Worm (Caenorhabditis elegans) whole organism, L4 larva: ENCODE data around the gene ttr-17.

Source experiments
- F26F4.8 ChIP-seq: fragments of 200-800 bp; sonication (Bioruptor generic); conservative IDR thresholded peaks from 2 replicates; pipeline ENCODE4 v1.3.6; 2022; ENCODE audit warnings: missing genetic modification characterization, missing compliant biosample characterization
- F37D6.2 ChIP-seq: sonication (generic microtip); optimal IDR thresholded peaks from 2 replicates; lab custom pipeline; 2016; ENCODE audit warnings: mild to moderate bottlenecking, missing genetic modification characterization, missing compliant biosample characterization
- T26A8.4 ChIP-seq: fragments of 200-800 bp; sonication (Bioruptor generic); IDR thresholded peaks from 2 replicates; pipeline ENCODE4 v1.3.6; 2022; ENCODE audit warnings: missing genetic modification characterization, missing compliant biosample characterization
- Y5F2A.4 ChIP-seq: fragments of 200-800 bp; sonication (Bioruptor generic); optimal IDR thresholded peaks from 2 replicates; lab custom pipeline; 2018; ENCODE audit warnings: mild to moderate bottlenecking, missing genetic modification characterization, missing compliant biosample characterization
- ZK337.2 ChIP-seq: fragments of 200-800 bp; sonication (Bioruptor generic); IDR thresholded peaks from 2 replicates; pipeline ENCODE4 v1.3.6; 2022; ENCODE audit warnings: missing genetic modification reagents, missing genetic modification characterization, missing compliant biosample characterization
- aha-1 ChIP-seq: fragments of 150-350 bp; peaks from one replicate; lab custom pipeline; 2014; ENCODE audit warnings: missing biosample characterization, missing genetic modification characterization
- aly-2 ChIP-seq: sonication (generic microtip); optimal IDR thresholded peaks from 2 replicates; lab custom pipeline; 2018; ENCODE audit warnings: missing biosample characterization, missing genetic modification characterization
- ama-1 ChIP-seq: fragments of 150-350 bp; optimal IDR thresholded peaks from 2 replicates; lab custom pipeline; 2014; ENCODE audit warnings: inconsistent platforms, mixed read lengths
- ceh-32 ChIP-seq: sonication (generic microtip); optimal IDR thresholded peaks from 2 replicates; lab custom pipeline; 2016; ENCODE audit warnings: mild to moderate bottlenecking, missing genetic modification characterization, missing compliant biosample characterization; ENCODE audit not compliant: poor library complexity
- ctbp-1 ChIP-seq: fragments of 200-800 bp; sonication (Bioruptor generic); IDR thresholded peaks from 2 replicates; pipeline ENCODE4 v1.3.6; 2022; ENCODE audit warnings: missing genetic modification reagents, missing genetic modification characterization, missing compliant biosample characterization
- daf-12 ChIP-seq: fragments of 150-350 bp; optimal IDR thresholded peaks from 2 replicates; lab custom pipeline; 2014; ENCODE audit warnings: missing biosample characterization, missing genetic modification reagents, missing genetic modification characterization
- daf-19 ChIP-seq: fragments of 200-800 bp; sonication (Bioruptor generic); conservative IDR thresholded peaks from 2 replicates; pipeline ENCODE4 v1.3.6; 2022; ENCODE audit warnings: missing genetic modification characterization, missing compliant biosample characterization
- duxl-1 ChIP-seq: sonication (generic microtip); optimal IDR thresholded peaks from 2 replicates; lab custom pipeline; 2016; ENCODE audit warnings: mild to moderate bottlenecking, missing genetic modification characterization, moderate library complexity, missing compliant biosample characterization; ENCODE audit not compliant: poor library complexity
- egl-43 ChIP-seq: fragments of 200-800 bp; sonication (Bioruptor generic); IDR thresholded peaks from 2 replicates; pipeline ENCODE4 v1.3.6; 2022; ENCODE audit warnings: missing genetic modification reagents, missing genetic modification characterization, missing compliant biosample characterization
- fkh-10 ChIP-seq: fragments of 150-350 bp; optimal IDR thresholded peaks from 2 replicates; lab custom pipeline; 2014; ENCODE audit warnings: missing biosample characterization, missing genetic modification reagents, missing genetic modification characterization
- hif-1 ChIP-seq, 2 experiments: sonication (generic microtip); optimal IDR thresholded peaks; 2 replicates each; lab custom pipeline; 2016 to 2017; ENCODE audit warnings: missing compliant biosample characterization in 2 of 2, missing genetic modification characterization in 2 of 2, missing genetic modification reagents in 2 of 2, missing genotype in 2 of 2, mild to moderate bottlenecking in 1 of 2
- hlh-11 ChIP-seq: fragments of 200-800 bp; sonication (Bioruptor generic); optimal IDR thresholded peaks from 2 replicates; lab custom pipeline; 2018; ENCODE audit warnings: mild to moderate bottlenecking, missing genetic modification characterization, missing compliant biosample characterization
- hmg-1.1 ChIP-seq: fragments of 200-800 bp; sonication (Bioruptor generic); IDR thresholded peaks from 2 replicates; pipeline ENCODE4 v1.3.6; 2022; ENCODE audit warnings: missing genetic modification reagents, missing genetic modification characterization, missing compliant biosample characterization
- jun-1 ChIP-seq: fragments of 150-350 bp; optimal IDR thresholded peaks from 2 replicates; lab custom pipeline; 2014; ENCODE audit warnings: missing biosample characterization, missing genetic modification reagents, missing genetic modification characterization
- lin-13 ChIP-seq: fragments of 150-350 bp; optimal IDR thresholded peaks from 2 replicates; lab custom pipeline; 2014; ENCODE audit warnings: missing biosample characterization, missing genetic modification reagents, missing genetic modification characterization
- lin-29 ChIP-seq: fragments of 200-800 bp; sonication (Bioruptor generic); IDR thresholded peaks from 2 replicates; pipeline ENCODE4 v1.3.6; 2022; ENCODE audit warnings: missing genetic modification reagents, missing genetic modification characterization, missing compliant biosample characterization
- lin-38 ChIP-seq: fragments of 200-800 bp; sonication (Bioruptor generic); IDR thresholded peaks from 2 replicates; pipeline ENCODE4 v1.3.6; 2022; ENCODE audit warnings: missing genetic modification reagents, missing genetic modification characterization, missing compliant biosample characterization
- lsy-2 ChIP-seq, 2 experiments: fragments of 150-350 bp in 1 of 2; sonication (generic microtip) in 1 of 2; optimal IDR thresholded peaks; 2 replicates each; lab custom pipeline; 2014 to 2017; ENCODE audit warnings: missing biosample characterization in 2 of 2, missing genetic modification characterization in 2 of 2
- mdl-1 ChIP-seq, 2 experiments: fragments of 150-350 bp in 1 of 2; sonication (generic microtip) in 1 of 2; optimal IDR thresholded peaks; 2 replicates each; lab custom pipeline; 2014 to 2017; ENCODE audit warnings: missing biosample characterization in 2 of 2, missing genetic modification characterization in 2 of 2
- mdt-29 ChIP-seq: fragments of 200-800 bp; sonication (Bioruptor generic); IDR thresholded peaks from 2 replicates; pipeline ENCODE4 v1.3.6; 2022; ENCODE audit warnings: missing genetic modification reagents, missing genetic modification characterization, missing compliant biosample characterization
- mep-1 ChIP-seq: fragments of 150-350 bp; sonication (generic microtip); optimal IDR thresholded peaks from 3 replicates; lab custom pipeline; 2014; ENCODE audit warnings: missing biosample characterization, missing genetic modification characterization
- mes-2 ChIP-seq: sonication (generic microtip); optimal IDR thresholded peaks from 2 replicates; lab custom pipeline; 2016; ENCODE audit warnings: missing genotype, mild to moderate bottlenecking, missing genetic modification characterization, missing compliant biosample characterization; ENCODE audit not compliant: poor library complexity, severe bottlenecking
- mxl-2 ChIP-seq: fragments of 200-800 bp; sonication (Bioruptor generic); conservative IDR thresholded peaks from 2 replicates; pipeline ENCODE4 v1.3.6; 2022; ENCODE audit warnings: missing genetic modification reagents, missing genetic modification characterization, missing compliant biosample characterization
- mxl-3 ChIP-seq: fragments of 200-800 bp; sonication (Bioruptor generic); optimal IDR thresholded peaks from 2 replicates; lab custom pipeline; 2018; ENCODE audit warnings: mild to moderate bottlenecking, missing genetic modification characterization, missing compliant biosample characterization
- nhr-11 ChIP-seq: fragments of 150-350 bp; optimal IDR thresholded peaks from 2 replicates; lab custom pipeline; 2014; ENCODE audit warnings: missing biosample characterization, missing genetic modification characterization
- nhr-111 ChIP-seq: fragments of 200-800 bp; sonication (Bioruptor generic); optimal IDR thresholded peaks from 2 replicates; lab custom pipeline; 2018; ENCODE audit warnings: mild to moderate bottlenecking, missing genetic modification characterization, missing compliant biosample characterization
- nhr-25 ChIP-seq: sonication (generic microtip); optimal IDR thresholded peaks from 2 replicates; lab custom pipeline; 2017; ENCODE audit warnings: missing genetic modification characterization, mild to moderate bottlenecking, missing compliant biosample characterization, antibody characterized with exemption, moderate library complexity, borderline replicate concordance; ENCODE audit not compliant: insufficient read depth
- nhr-28 ChIP-seq: fragments of 150-350 bp; optimal IDR thresholded peaks from 2 replicates; lab custom pipeline; 2014; ENCODE audit warnings: missing biosample characterization, missing genetic modification characterization
- nhr-41 ChIP-seq: fragments of 200-800 bp; sonication (Bioruptor generic); IDR thresholded peaks from 2 replicates; pipeline ENCODE4 v1.3.6; 2022; ENCODE audit warnings: missing genetic modification reagents, missing genetic modification characterization, missing compliant biosample characterization
- nhr-48 ChIP-seq: sonication (generic microtip); optimal IDR thresholded peaks from 2 replicates; lab custom pipeline; 2016; ENCODE audit warnings: mild to moderate bottlenecking, missing genetic modification characterization, missing compliant biosample characterization
- nhr-76 ChIP-seq: fragments of 150-350 bp; optimal IDR thresholded peaks from 2 replicates; lab custom pipeline; 2014; ENCODE audit warnings: missing biosample characterization, missing genetic modification characterization
- pha-4 ChIP-seq, 2 experiments: fragments of 150-350 bp in 1 of 2; fragments of 200-800 bp in 1 of 2; sonication (Bioruptor generic) in 1 of 2; IDR thresholded peaks in 1 of 2; optimal IDR thresholded peaks in 1 of 2; 2 replicates each; pipeline versions ENCODE4 v1.3.6 to Lab custom; 2014 to 2022; ENCODE audit warnings: missing genetic modification characterization in 2 of 2, missing genetic modification reagents in 2 of 2, missing biosample characterization in 1 of 2, missing compliant biosample characterization in 1 of 2
- pqm-1 ChIP-seq: sonication (generic microtip); optimal IDR thresholded peaks from 2 replicates; lab custom pipeline; 2017; ENCODE audit warnings: missing biosample characterization, missing genetic modification characterization
- set-16 ChIP-seq: fragments of 200-800 bp; sonication (Bioruptor generic); IDR thresholded peaks from 2 replicates; pipeline ENCODE4 v1.3.6; 2022; ENCODE audit warnings: missing genetic modification reagents, missing genetic modification characterization, missing compliant biosample characterization
- skn-1 ChIP-seq: fragments of 150-350 bp; optimal IDR thresholded peaks from 2 replicates; lab custom pipeline; 2014; ENCODE audit warnings: missing biosample characterization, missing genetic modification characterization
- snpc-1.2 ChIP-seq: fragments of 200-800 bp; sonication (Bioruptor generic); IDR thresholded peaks from 2 replicates; pipeline ENCODE4 v1.3.6; 2022; ENCODE audit warnings: missing genetic modification reagents, missing genetic modification characterization, missing compliant biosample characterization
- snpc-4 ChIP-seq: fragments of 150-350 bp; optimal IDR thresholded peaks from 2 replicates; lab custom pipeline; 2014; ENCODE audit warnings: missing biosample characterization, missing genetic modification characterization
- spr-1 ChIP-seq: sonication (generic microtip); optimal IDR thresholded peaks from 2 replicates; lab custom pipeline; 2016; ENCODE audit warnings: mild to moderate bottlenecking, missing genetic modification characterization, missing compliant biosample characterization
- tra-1 ChIP-seq: fragments of 200-800 bp; sonication (Bioruptor generic); IDR thresholded peaks from 2 replicates; pipeline ENCODE4 v1.3.6; 2022; ENCODE audit warnings: missing genetic modification reagents, missing genetic modification characterization, missing compliant biosample characterization
- unc-62 ChIP-seq, 3 experiments: fragments of 150-350 bp in 1 of 3; sonication (generic microtip); optimal IDR thresholded peaks in 2 of 3; peaks in 1 of 3; 1 replicate in 1 of 3; 2 replicates in 2 of 3; lab custom pipeline; 2014 to 2017; ENCODE audit warnings: missing biosample characterization in 3 of 3, missing genetic modification characterization in 3 of 3, missing genetic modification reagents in 3 of 3, missing genotype in 1 of 3
- ztf-11 ChIP-seq: fragments of 150-350 bp; optimal IDR thresholded peaks from 2 replicates; lab custom pipeline; 2014; ENCODE audit warnings: missing biosample characterization, missing genetic modification characterization

Gene ttr-17

DNA sequence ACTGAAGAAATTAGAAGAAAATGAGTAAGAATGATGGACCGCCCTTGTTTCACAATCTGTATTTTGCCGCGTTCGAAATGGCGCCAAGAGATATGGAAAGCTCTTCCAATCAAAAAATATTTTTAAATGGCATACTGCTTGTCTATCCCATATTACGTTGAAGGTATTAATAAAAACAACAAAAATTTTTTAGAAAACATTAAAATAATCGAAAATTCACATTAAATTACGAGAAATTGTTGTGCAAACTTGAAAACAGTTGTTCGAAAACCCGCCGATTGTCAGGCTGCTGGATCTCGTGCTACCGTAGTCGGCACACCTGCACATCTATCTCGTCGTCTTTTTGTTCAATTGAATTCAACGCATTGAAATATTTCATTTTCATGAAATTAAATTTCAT lies 16.8 kb upstream of the ttr-17 start, which contains the start of gene klc-1:
Gene klc-1, plus strand, starts transcription at position 127 of the 400 bp plus-strand sequence.
- TF ChIP-seq lsy-2 (tag; optimal IDR thresholded peaks at IDR 0.05; lab: Kevin White, UChicago) (peak in 1 of 2 experiments; percentile 56), lin-38 (0 out of 2 replicates have a peak, but pooled peaks have one; percentile 21), F26F4.8 (GFP tag; lab: Robert Waterston, UW) (no peak)
- TF ChIP-seq, all 104 proteins: peak for 2

DNA sequence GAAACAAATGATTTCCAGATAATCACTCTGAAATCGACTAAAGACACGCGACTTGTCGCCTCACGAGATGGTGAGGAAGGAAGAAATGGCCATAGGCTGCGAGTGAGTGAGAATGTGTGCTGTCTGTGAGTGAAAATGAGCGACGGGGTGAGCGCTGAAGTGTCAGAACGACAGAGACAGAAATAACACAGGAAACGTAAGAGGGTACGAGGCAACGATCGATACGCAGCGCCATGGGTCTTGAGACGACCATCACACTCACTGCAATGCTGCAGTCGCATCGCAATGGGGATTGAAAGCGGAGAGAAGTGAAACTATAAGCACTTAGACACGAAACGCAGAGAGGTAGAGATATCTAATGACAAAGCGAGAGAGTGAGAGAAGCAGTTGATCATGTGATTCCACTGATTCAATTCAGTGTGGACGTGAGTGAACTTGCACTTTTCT lies 16.0 kb upstream of the ttr-17 start:
- TF ChIP-seq hif-1 (tag; optimal IDR thresholded peaks at IDR 0.05; lab: Kevin White, UChicago) = peak; percentile 60 to 86
- TF ChIP-seq T26A8.4 (GFP tag; lab: Robert Waterston, UW) = peak; percentile 89
- peak; percentile 82 for TF ChIP-seq mxl-3 (GFP tag; lab: Kevin White, UChicago)
- TF ChIP-seq mep-1 (tag; lab: Kevin White, UChicago) = peak; percentile 96
- TF ChIP-seq Y5F2A.4 (GFP tag; lab: Kevin White, UChicago) = no peak
- TF ChIP-seq nhr-25 = peak; percentile 92
- TF ChIP-seq pha-4 (GFP tag; IDR thresholded peaks at IDR 0.05; lab: Robert Waterston, UW) = peak; percentile 82
- no peak for TF ChIP-seq pha-4 (tag; optimal IDR thresholded peaks at IDR 0.05; lab: Kevin White, UChicago)
- TF ChIP-seq nhr-41 = no peak
- TF ChIP-seq aha-1 (tag; lab: Kevin White, UChicago) = peak; percentile 99
- TF ChIP-seq snpc-4 = no peak
- TF ChIP-seq ztf-11 = no peak
- peak; percentile 78 for TF ChIP-seq set-16
- TF ChIP-seq ama-1 = peak; percentile 91
- peak; percentile 82; the same call in 1 of the 2 replicates for TF ChIP-seq daf-19
- 0 out of 2 replicates have a peak, but pooled peaks have one; percentile 59 for TF ChIP-seq lin-29 (GFP tag; lab: Robert Waterston, UW)
- peak; percentile 69 for TF ChIP-seq duxl-1 (tag; lab: Kevin White, UChicago)
- TF ChIP-seq daf-12 (tag; lab: Kevin White, UChicago) = peak; percentile 13
- no peak for TF ChIP-seq nhr-111 (GFP tag; lab: Kevin White, UChicago)
- TF ChIP-seq ceh-32 = peak; percentile 68
- peak; percentile 67 for TF ChIP-seq mes-2
- no peak for TF ChIP-seq nhr-76 (tag; lab: Kevin White, UChicago)
- peak; percentile 93 for TF ChIP-seq hmg-1.1 (GFP tag; lab: Robert Waterston, UW)
- TF ChIP-seq jun-1 (tag; lab: Kevin White, UChicago) = peak; percentile 42
- TF ChIP-seq hlh-11 (tag; lab: Kevin White, UChicago) = peak; percentile 97
- TF ChIP-seq unc-62 (GFP tag; optimal IDR thresholded peaks at IDR 0.05 in 1 of 2; lab: Kevin White, UChicago) = peak; percentile 21 to 100
- no peak for TF ChIP-seq unc-62 (tag; optimal IDR thresholded peaks at IDR 0.05; lab: Kevin White, UChicago)
- peak; percentile 88 for TF ChIP-seq nhr-28 (tag; lab: Kevin White, UChicago)
- TF ChIP-seq aly-2 (tag; lab: Kevin White, UChicago) = no peak
- peak; percentile 92 for TF ChIP-seq spr-1 (tag; lab: Kevin White, UChicago)
- peak; percentile 3 for TF ChIP-seq pqm-1 (tag; lab: Kevin White, UChicago)
- peak; percentile 96 for TF ChIP-seq nhr-11 (tag; lab: Kevin White, UChicago)
- no peak for TF ChIP-seq ZK337.2 (GFP tag; lab: Robert Waterston, UW)
- peak; percentile 87 for TF ChIP-seq fkh-10 (GFP tag; lab: Kevin White, UChicago)
- TF ChIP-seq tra-1 (GFP tag; lab: Robert Waterston, UW) = peak; percentile 76
- peak; percentile 91 for TF ChIP-seq egl-43 (GFP tag; lab: Robert Waterston, UW)
- peak; percentile 38; the same call in 1 of the 2 replicates for TF ChIP-seq snpc-1.2
- peak; percentile 91 for TF ChIP-seq nhr-48
- peak; percentile 85 for TF ChIP-seq F37D6.2 (tag; lab: Kevin White, UChicago)
- TF ChIP-seq mdl-1 (tag; optimal IDR thresholded peaks at IDR 0.05; lab: Kevin White, UChicago) = peak; percentile 40 to 92
- peak; percentile 76; the same call in 1 of the 2 replicates for TF ChIP-seq mdt-29 (GFP tag; lab: Robert Waterston, UW)
- no peak for TF ChIP-seq mxl-2 (GFP tag; lab: Robert Waterston, UW)
- TF ChIP-seq skn-1 (tag; lab: Kevin White, UChicago) = peak; percentile 66
- TF ChIP-seq ctbp-1 = peak; percentile 86
- TF ChIP-seq lin-13 (GFP tag; lab: Kevin White, UChicago) = peak; percentile 72
